Worm (Caenorhabditis elegans): ENCODE results near the gene nhr-57.

- TF ChIP-seq zip-2 (tag; optimal IDR thresholded peaks at IDR 0.05) (no peak), ceh-82 (tag; optimal IDR thresholded peaks at IDR 0.05) (no peak)
Observed at ce11 chrV:4162922-4163321, 31.2 kb downstream of the nhr-57 start, which contains the start of gene Y45G5AM.4.
